Worm (Caenorhabditis elegans) whole organism, L1 larva: ENCODE measurements around the gene pccb-1.
A peak's percentile ranks its signal among the peaks of the same experiment; 100 is the strongest.

Experiments used
- C16A3.4 ChIP-seq: fragments of 150-350 bp; optimal IDR thresholded peaks from 2 replicates; lab custom pipeline; 2014; ENCODE audit warnings: missing biosample characterization, missing genetic modification characterization
- aly-2 ChIP-seq: fragments of 150-350 bp; optimal IDR thresholded peaks from 2 replicates; lab custom pipeline; 2014; ENCODE audit warnings: missing biosample characterization, missing genetic modification characterization
- ceh-63 ChIP-seq: fragments of 200-800 bp; sonication (Bioruptor generic); optimal IDR thresholded peaks from 2 replicates; lab custom pipeline; 2018; ENCODE audit warnings: mild to moderate bottlenecking, missing genetic modification characterization, missing compliant biosample characterization
- ceh-88 ChIP-seq: fragments of 200-800 bp; sonication (Bioruptor generic); IDR thresholded peaks from 2 replicates; pipeline ENCODE4 v1.3.6; 2022; ENCODE audit warnings: missing genetic modification characterization, missing compliant biosample characterization
- efl-1 ChIP-seq, 4 experiments: fragments of 150-350 bp; optimal IDR thresholded peaks in 3 of 4; peaks in 1 of 4; 1 replicate in 1 of 4; 2 replicates in 3 of 4; lab custom pipeline; 2014; ENCODE audit warnings: missing biosample characterization in 2 of 4, missing genetic modification characterization in 2 of 4, missing genetic modification reagents in 2 of 4
- efl-3 ChIP-seq: fragments of 200-800 bp; sonication (Bioruptor generic); optimal IDR thresholded peaks from 2 replicates; lab custom pipeline; 2018; ENCODE audit warnings: mild to moderate bottlenecking, missing genetic modification characterization, missing compliant biosample characterization
- egl-27 ChIP-seq, 2 experiments: fragments of 150-350 bp in 1 of 2; sonication (generic microtip); optimal IDR thresholded peaks; 3 replicates each; lab custom pipeline; 2017 to 2018; ENCODE audit warnings: missing biosample characterization in 2 of 2, missing genetic modification characterization in 2 of 2, missing genetic modification reagents in 2 of 2
- elt-2 ChIP-seq: sonication (generic microtip); optimal IDR thresholded peaks from 2 replicates; lab custom pipeline; 2016; ENCODE audit warnings: missing genetic modification characterization, mild to moderate bottlenecking, inconsistent platforms, missing compliant biosample characterization, missing genetic modification reagents
- elt-3 ChIP-seq, 6 experiments: fragments of 150-350 bp in 1 of 6; sonication (generic microtip); optimal IDR thresholded peaks; 2 replicates each; lab custom pipeline; 2017 to 2018; ENCODE audit warnings: missing biosample characterization in 6 of 6, missing genetic modification characterization in 6 of 6, inconsistent platforms in 1 of 6
- fkh-10 ChIP-seq: sonication (generic microtip); optimal IDR thresholded peaks from 2 replicates; lab custom pipeline; 2017; ENCODE audit warnings: missing biosample characterization, missing genetic modification reagents, missing genetic modification characterization
- fkh-8 ChIP-seq: sonication (generic microtip); optimal IDR thresholded peaks from 2 replicates; lab custom pipeline; 2016; ENCODE audit warnings: mild to moderate bottlenecking, missing genetic modification characterization, missing compliant biosample characterization
- fos-1 ChIP-seq: fragments of 150-350 bp; optimal IDR thresholded peaks from 2 replicates; lab custom pipeline; 2014; ENCODE audit warnings: missing biosample characterization, missing genetic modification characterization
- grh-1 ChIP-seq: fragments of 200-800 bp; sonication (Bioruptor generic); IDR thresholded peaks from 2 replicates; pipeline ENCODE4 v1.3.6; 2022; ENCODE audit warnings: missing genetic modification reagents, missing genetic modification characterization, missing compliant biosample characterization
- hlh-4 ChIP-seq: sonication (generic microtip); optimal IDR thresholded peaks from 2 replicates; lab custom pipeline; 2016; ENCODE audit warnings: mild to moderate bottlenecking, missing genetic modification characterization, missing compliant biosample characterization
- hpl-2 ChIP-seq: fragments of 150-350 bp; optimal IDR thresholded peaks from 2 replicates; lab custom pipeline; 2014; ENCODE audit warnings: missing biosample characterization, missing genetic modification reagents, missing genetic modification characterization
- irx-1 ChIP-seq: sonication (generic microtip); optimal IDR thresholded peaks from 2 replicates; lab custom pipeline; 2016; ENCODE audit warnings: missing genetic modification characterization, missing compliant biosample characterization
- isw-1 ChIP-seq: fragments of 200-800 bp; sonication (Bioruptor generic); IDR thresholded peaks from 2 replicates; pipeline ENCODE4 v1.3.6; 2022; ENCODE audit warnings: missing genetic modification characterization, missing compliant biosample characterization
- lin-14 ChIP-seq: fragments of 200-800 bp; sonication (Bioruptor generic); optimal IDR thresholded peaks from 2 replicates; lab custom pipeline; 2018; ENCODE audit warnings: mild to moderate bottlenecking, missing genetic modification characterization, moderate library complexity, missing compliant biosample characterization
- lin-35 ChIP-seq, 2 experiments: fragments of 150-350 bp; optimal IDR thresholded peaks; 2 replicates each; lab custom pipeline; 2014; ENCODE audit warnings: missing biosample characterization in 2 of 2, missing genetic modification characterization in 2 of 2, missing genetic modification reagents in 2 of 2
- lsy-2 ChIP-seq, 2 experiments: fragments of 150-350 bp; optimal IDR thresholded peaks; 2 replicates each; lab custom pipeline; 2014; ENCODE audit warnings: missing biosample characterization in 2 of 2, missing genetic modification characterization in 2 of 2
- mef-2 ChIP-seq: fragments of 150-350 bp; optimal IDR thresholded peaks from 2 replicates; lab custom pipeline; 2014; ENCODE audit warnings: missing biosample characterization, missing genetic modification characterization
- mep-1 ChIP-seq: fragments of 150-350 bp; optimal IDR thresholded peaks from 2 replicates; lab custom pipeline; 2014; ENCODE audit warnings: missing biosample characterization, missing genetic modification characterization
- nhr-20 ChIP-seq: sonication (generic microtip); optimal IDR thresholded peaks from 2 replicates; lab custom pipeline; 2016; ENCODE audit warnings: mild to moderate bottlenecking, missing genetic modification characterization, missing compliant biosample characterization
- nhr-237 ChIP-seq: fragments of 150-350 bp; optimal IDR thresholded peaks from 2 replicates; lab custom pipeline; 2014; ENCODE audit warnings: missing biosample characterization, missing genetic modification characterization
- nhr-47 ChIP-seq: sonication (generic microtip); optimal IDR thresholded peaks from 2 replicates; lab custom pipeline; 2016; ENCODE audit warnings: mild to moderate bottlenecking, missing genetic modification characterization, moderate library complexity, missing compliant biosample characterization
- nhr-71 ChIP-seq: sonication (generic microtip); optimal IDR thresholded peaks from 2 replicates; lab custom pipeline; 2016; ENCODE audit warnings: mild to moderate bottlenecking, missing genetic modification characterization, moderate library complexity, missing compliant biosample characterization
- nhr-77 ChIP-seq: fragments of 150-350 bp; optimal IDR thresholded peaks from 2 replicates; lab custom pipeline; 2014; ENCODE audit warnings: missing biosample characterization, missing genetic modification characterization
- nhr-84 ChIP-seq: sonication (generic microtip); optimal IDR thresholded peaks from 2 replicates; lab custom pipeline; 2017; ENCODE audit warnings: missing biosample characterization, missing genetic modification characterization
- nhr-85 ChIP-seq: sonication (generic microtip); peaks from one replicate; lab custom pipeline; 2016; ENCODE audit warnings: missing genetic modification characterization, inconsistent platforms, missing compliant biosample characterization
- pag-3 ChIP-seq: sonication (generic microtip); optimal IDR thresholded peaks from 2 replicates; lab custom pipeline; 2017; ENCODE audit warnings: missing genetic modification characterization, mild to moderate bottlenecking, missing compliant biosample characterization, antibody characterized with exemption, borderline replicate concordance; ENCODE audit not compliant: insufficient read depth
- pax-3 ChIP-seq: fragments of 200-800 bp; sonication (Bioruptor generic); optimal IDR thresholded peaks from 2 replicates; lab custom pipeline; 2018; ENCODE audit warnings: mild to moderate bottlenecking, missing genetic modification characterization, moderate library complexity, missing compliant biosample characterization
- pqm-1 ChIP-seq: sonication (generic microtip); optimal IDR thresholded peaks from 3 replicates; lab custom pipeline; 2017; ENCODE audit warnings: missing biosample characterization, missing genetic modification characterization
- rnt-1 ChIP-seq: sonication (generic microtip); optimal IDR thresholded peaks from 2 replicates; lab custom pipeline; 2016; ENCODE audit warnings: mild to moderate bottlenecking, missing genetic modification characterization, moderate library complexity, missing compliant biosample characterization
- tbx-2 ChIP-seq: sonication (generic microtip); optimal IDR thresholded peaks from 2 replicates; lab custom pipeline; 2016; ENCODE audit warnings: missing genetic modification characterization, missing compliant biosample characterization
- tlp-1 ChIP-seq: fragments of 150-350 bp; optimal IDR thresholded peaks from 2 replicates; lab custom pipeline; 2014; ENCODE audit warnings: missing biosample characterization, missing genetic modification characterization
- unc-130 ChIP-seq: fragments of 150-350 bp; optimal IDR thresholded peaks from 2 replicates; lab custom pipeline; 2017; ENCODE audit warnings: missing biosample characterization, missing genetic modification characterization, inconsistent platforms
- unc-62 ChIP-seq: fragments of 150-350 bp; optimal IDR thresholded peaks from 2 replicates; lab custom pipeline; 2014; ENCODE audit warnings: missing biosample characterization, missing genetic modification reagents, missing genetic modification characterization
- unc-86 ChIP-seq: sonication (generic microtip); optimal IDR thresholded peaks from 2 replicates; lab custom pipeline; 2016; ENCODE audit warnings: missing genetic modification characterization, missing compliant biosample characterization
- unc-98 ChIP-seq: fragments of 200-800 bp; sonication (Bioruptor generic); IDR thresholded peaks from 2 replicates; pipeline ENCODE4 v1.3.6; 2022; ENCODE audit warnings: missing genetic modification characterization, missing compliant biosample characterization
- vab-15 ChIP-seq: sonication (generic microtip); optimal IDR thresholded peaks from 2 replicates; lab custom pipeline; 2017; ENCODE audit warnings: missing genotype, mild to moderate bottlenecking, missing genetic modification characterization, missing compliant biosample characterization
- zip-4 ChIP-seq: fragments of 200-800 bp; sonication (Bioruptor generic); optimal IDR thresholded peaks from 2 replicates; lab custom pipeline; 2018; ENCODE audit warnings: mild to moderate bottlenecking, missing genetic modification characterization, moderate library complexity, missing compliant biosample characterization

Gene pccb-1

ce11 chrX:3067052-3067451, 22.3 kb upstream of the pccb-1 start:
- TF ChIP-seq unc-98 (GFP tag; lab: Robert Waterston, UW) (no peak), nhr-85 (tag; lab: Kevin White, UChicago) (no peak), hlh-4 (tag; lab: Kevin White, UChicago) (no peak), tbx-2 (tag; lab: Kevin White, UChicago) (no peak), elt-3 (tag; optimal IDR thresholded peaks at IDR 0.05; lab: Kevin White, UChicago) (no peak), nhr-237 (tag; lab: Kevin White, UChicago) (no peak)

ce11 chrX:3070322-3070721, 19.0 kb upstream of the pccb-1 start, which contains the start of gene ceh-31:
ceh-31 (minus strand) TSS chrX:3070422.
- no peak for TF ChIP-seq unc-130 (tag; lab: Kevin White, UChicago)
- TF ChIP-seq vab-15 (tag; lab: Kevin White, UChicago): no peak
- TF ChIP-seq unc-86: no peak
- TF ChIP-seq hpl-2 (GFP tag; lab: Kevin White, UChicago): no peak
- no peak for TF ChIP-seq fkh-8 (tag; lab: Kevin White, UChicago)
- TF ChIP-seq nhr-237 (tag; lab: Kevin White, UChicago): no peak
- no peak for TF ChIP-seq mep-1 (tag; lab: Kevin White, UChicago)
- TF ChIP-seq unc-62 (GFP tag; lab: Kevin White, UChicago): no peak
- TF ChIP-seq mef-2 (tag; lab: Kevin White, UChicago): no peak
- no peak for TF ChIP-seq nhr-84 (tag; lab: Kevin White, UChicago)
- no peak for TF ChIP-seq tlp-1
- no peak for TF ChIP-seq aly-2 (tag; lab: Kevin White, UChicago)

ce11 chrX:3080825-3081224, 8.5 kb upstream of the pccb-1 start, which contains the start of gene twk-16:
twk-16 (plus strand) TSS chrX:3081125.
- TF ChIP-seq lsy-2 (tag; optimal IDR thresholded peaks at IDR 0.05; lab: Kevin White, UChicago): no peak
- TF ChIP-seq ceh-63 (GFP tag; lab: Kevin White, UChicago): no peak
- TF ChIP-seq elt-3 (tag; optimal IDR thresholded peaks at IDR 0.05; lab: Kevin White, UChicago): no peak
- TF ChIP-seq irx-1 (tag; lab: Kevin White, UChicago): no peak
- no peak for TF ChIP-seq hlh-4 (tag; lab: Kevin White, UChicago)
- TF ChIP-seq egl-27 (tag; optimal IDR thresholded peaks at IDR 0.05; lab: Kevin White, UChicago): no peak
- TF ChIP-seq nhr-20 (tag; lab: Kevin White, UChicago): no peak
- TF ChIP-seq nhr-77 (tag; lab: Kevin White, UChicago): no peak
- no peak for TF ChIP-seq pqm-1
- TF ChIP-seq isw-1: no peak
- no peak for TF ChIP-seq efl-3 (GFP tag; lab: Kevin White, UChicago)
- no peak for TF ChIP-seq rnt-1
- no peak for TF ChIP-seq C16A3.4 (tag; lab: Kevin White, UChicago)

ce11 chrX:3087245-3087644, 2.1 kb upstream of the pccb-1 start, which contains the start of gene F52E4.5:
F52E4.5 (minus strand) TSS chrX:3087345.
- TF ChIP-seq unc-130 (tag; lab: Kevin White, UChicago): no peak
- no peak for TF ChIP-seq fos-1 (tag; lab: Kevin White, UChicago)
- no peak for TF ChIP-seq pax-3 (tag; lab: Kevin White, UChicago)

- no peak for TF ChIP-seq zip-4 (GFP tag; lab: Kevin White, UChicago)
- TF ChIP-seq efl-1 (optimal IDR thresholded peaks at IDR 0.05; lab: Kevin White, UChicago): no peak
- TF ChIP-seq efl-1 (GFP tag; optimal IDR thresholded peaks at IDR 0.05 in 1 of 2; lab: Kevin White, UChicago): peak in 1 of 2 experiments; percentile 60
These were observed 1.7 kb upstream of the pccb-1 start for ce11 chrX:3087647-3088046.

- TF ChIP-seq pag-3 (tag; lab: Kevin White, UChicago): peak; percentile 24
- TF ChIP-seq fkh-10 (GFP tag; lab: Kevin White, UChicago): peak; percentile 34
- no peak for TF ChIP-seq grh-1 (GFP tag; lab: Robert Waterston, UW)
- no peak for TF ChIP-seq nhr-237 (tag; lab: Kevin White, UChicago)
- TF ChIP-seq nhr-85 (tag; lab: Kevin White, UChicago): peak; percentile 74
- TF ChIP-seq pqm-1: peak; percentile 25
- TF ChIP-seq ceh-88 (GFP tag; lab: Robert Waterston, UW): peak; percentile 31; the same call in 1 of the 2 replicates
- TF ChIP-seq nhr-20 (tag; lab: Kevin White, UChicago): peak; percentile 62
- peak in 1 of 2 experiments; percentile 52 for TF ChIP-seq lin-35 (GFP tag; optimal IDR thresholded peaks at IDR 0.05; lab: Kevin White, UChicago)
- peak; percentile 48 for TF ChIP-seq nhr-47 (tag; lab: Kevin White, UChicago)
- no peak for TF ChIP-seq nhr-84 (tag; lab: Kevin White, UChicago)
- TF ChIP-seq elt-2 (tag; lab: Kevin White, UChicago): peak; percentile 78
- TF ChIP-seq lin-14: peak; percentile 90
- peak; percentile 54 for TF ChIP-seq tbx-2 (tag; lab: Kevin White, UChicago)
- peak in 5 of 6 experiments; percentile 25 to 72 (median 42) for TF ChIP-seq elt-3 (tag; optimal IDR thresholded peaks at IDR 0.05; lab: Kevin White, UChicago)
- peak; percentile 38 for TF ChIP-seq unc-130 (tag; lab: Kevin White, UChicago)
- TF ChIP-seq nhr-71 (tag; lab: Kevin White, UChicago): peak; percentile 61
These were observed 605 bp downstream of the pccb-1 start for ce11 chrX:3089894-3090414.
